Worm (Caenorhabditis elegans) whole organism, young adult: ENCODE measurements around the gene R11D1.10.
A peak's percentile ranks its signal among the peaks of the same experiment; 100 is the strongest.

Experiments
- F23B12.7 ChIP-seq: sonication (generic microtip); optimal IDR thresholded peaks from 2 replicates; lab custom pipeline; 2017; ENCODE audit warnings: missing genetic modification characterization, mild to moderate bottlenecking, missing compliant biosample characterization, antibody characterized with exemption, moderate library complexity; ENCODE audit not compliant: insufficient read depth
- F37B4.10 ChIP-seq: fragments of 200-800 bp; sonication (Bioruptor generic); IDR thresholded peaks from 2 replicates; pipeline ENCODE4 v1.3.6; 2022; ENCODE audit warnings: missing genetic modification characterization, missing compliant biosample characterization
- F52B5.7 ChIP-seq: sonication (generic microtip); optimal IDR thresholded peaks from 2 replicates; lab custom pipeline; 2016; ENCODE audit warnings: mild to moderate bottlenecking, missing genetic modification characterization, missing compliant biosample characterization
- Y95B8A.8 ChIP-seq: fragments of 200-800 bp; sonication (Bioruptor generic); IDR thresholded peaks from 2 replicates; pipeline ENCODE4 v1.3.6; 2022; ENCODE audit warnings: missing genetic modification reagents, missing genetic modification characterization, missing compliant biosample characterization
- aptf-2 ChIP-seq: fragments of 200-800 bp; sonication (Bioruptor generic); conservative IDR thresholded peaks from 2 replicates; pipeline ENCODE4 v1.3.6; 2022; ENCODE audit warnings: missing genetic modification reagents, missing genetic modification characterization, missing compliant biosample characterization
- attf-3 ChIP-seq: fragments of 200-800 bp; sonication (Bioruptor generic); conservative IDR thresholded peaks from 2 replicates; pipeline ENCODE4 v1.3.6; 2022; ENCODE audit warnings: missing genetic modification reagents, missing genetic modification characterization, missing compliant biosample characterization
- bed-2 ChIP-seq: fragments of 200-800 bp; sonication (Bioruptor generic); IDR thresholded peaks from 2 replicates; pipeline ENCODE4 v1.3.6; 2022; ENCODE audit warnings: missing genetic modification reagents, missing genetic modification characterization, missing compliant biosample characterization
- cebp-2 ChIP-seq: fragments of 200-800 bp; sonication (Bioruptor generic); IDR thresholded peaks from 2 replicates; pipeline ENCODE4 v1.3.6; 2022; ENCODE audit warnings: missing genetic modification characterization, missing compliant biosample characterization
- ceh-79 ChIP-seq: sonication (generic microtip); optimal IDR thresholded peaks from 2 replicates; lab custom pipeline; 2017; ENCODE audit warnings: mild to moderate bottlenecking, missing genetic modification characterization, missing compliant biosample characterization
- chd-7 ChIP-seq: sonication (generic microtip); optimal IDR thresholded peaks from 2 replicates; lab custom pipeline; 2016; ENCODE audit warnings: mild to moderate bottlenecking, missing genetic modification characterization, moderate library complexity, missing compliant biosample characterization
- dox-1 ChIP-seq: fragments of 200-800 bp; sonication (Bioruptor generic); IDR thresholded peaks from 2 replicates; pipeline ENCODE4 v1.3.6; 2022; ENCODE audit warnings: missing genetic modification reagents, missing genetic modification characterization, missing compliant biosample characterization
- egrh-3 ChIP-seq: fragments of 200-800 bp; sonication (Bioruptor generic); IDR thresholded peaks from 2 replicates; pipeline ENCODE4 v1.3.6; 2022; ENCODE audit warnings: missing genetic modification reagents, missing genetic modification characterization, missing compliant biosample characterization
- ets-4 ChIP-seq: fragments of 200-800 bp; sonication (Bioruptor generic); optimal IDR thresholded peaks from 2 replicates; lab custom pipeline; 2018; ENCODE audit warnings: mild to moderate bottlenecking, missing genetic modification characterization, missing compliant biosample characterization
- gei-17 ChIP-seq: fragments of 200-800 bp; sonication (Bioruptor generic); optimal IDR thresholded peaks from 2 replicates; lab custom pipeline; 2018; ENCODE audit warnings: mild to moderate bottlenecking, missing genetic modification characterization, missing compliant biosample characterization
- lin-26 ChIP-seq: fragments of 200-800 bp; sonication (Bioruptor generic); IDR thresholded peaks from 2 replicates; pipeline ENCODE4 v1.3.6; 2022; ENCODE audit warnings: missing genetic modification reagents, missing genetic modification characterization, missing compliant biosample characterization
- lin-54 ChIP-seq: fragments of 200-800 bp; sonication (Bioruptor generic); optimal IDR thresholded peaks from 2 replicates; lab custom pipeline; 2018; ENCODE audit warnings: mild to moderate bottlenecking, missing genetic modification characterization, missing compliant biosample characterization
- madf-10 ChIP-seq: sonication (generic microtip); optimal IDR thresholded peaks from 2 replicates; lab custom pipeline; 2016; ENCODE audit warnings: mild to moderate bottlenecking, missing genetic modification characterization, missing compliant biosample characterization
- madf-3 ChIP-seq: fragments of 200-800 bp; sonication (Bioruptor generic); IDR thresholded peaks from 2 replicates; pipeline ENCODE4 v1.3.6; 2022; ENCODE audit warnings: missing genetic modification reagents, missing genetic modification characterization, missing compliant biosample characterization
- nfyb-1 ChIP-seq: fragments of 200-800 bp; sonication (Bioruptor generic); IDR thresholded peaks from 2 replicates; pipeline ENCODE4 v1.3.6; 2022; ENCODE audit warnings: missing genetic modification reagents, missing genetic modification characterization, missing compliant biosample characterization
- nhr-80 ChIP-seq: sonication (generic microtip); optimal IDR thresholded peaks from 2 replicates; lab custom pipeline; 2016; ENCODE audit warnings: missing genetic modification characterization, missing compliant biosample characterization
- nhr-90 ChIP-seq: sonication (generic microtip); optimal IDR thresholded peaks from 2 replicates; lab custom pipeline; 2016; ENCODE audit warnings: missing genotype, mild to moderate bottlenecking, missing genetic modification characterization, missing compliant biosample characterization
- pha-4 ChIP-seq: fragments of 150-350 bp; sonication (generic microtip); optimal IDR thresholded peaks from 2 replicates; lab custom pipeline; 2014; ENCODE audit warnings: missing biosample characterization, missing genetic modification reagents, missing genetic modification characterization
- tbx-9 ChIP-seq: sonication (generic microtip); optimal IDR thresholded peaks from 2 replicates; lab custom pipeline; 2016; ENCODE audit warnings: borderline replicate concordance, missing genetic modification characterization, inconsistent platforms, missing compliant biosample characterization
- unc-130 ChIP-seq: sonication (generic microtip); optimal IDR thresholded peaks from 2 replicates; lab custom pipeline; 2016; ENCODE audit warnings: missing genetic modification reagents, missing genetic modification characterization, missing compliant biosample characterization
- zfh-2 ChIP-seq: fragments of 200-800 bp; sonication (Bioruptor generic); conservative IDR thresholded peaks from 2 replicates; pipeline ENCODE4 v1.3.6; 2022; ENCODE audit warnings: missing genetic modification reagents, missing genetic modification characterization, missing compliant biosample characterization

The R11D1.10 gene

DNA sequence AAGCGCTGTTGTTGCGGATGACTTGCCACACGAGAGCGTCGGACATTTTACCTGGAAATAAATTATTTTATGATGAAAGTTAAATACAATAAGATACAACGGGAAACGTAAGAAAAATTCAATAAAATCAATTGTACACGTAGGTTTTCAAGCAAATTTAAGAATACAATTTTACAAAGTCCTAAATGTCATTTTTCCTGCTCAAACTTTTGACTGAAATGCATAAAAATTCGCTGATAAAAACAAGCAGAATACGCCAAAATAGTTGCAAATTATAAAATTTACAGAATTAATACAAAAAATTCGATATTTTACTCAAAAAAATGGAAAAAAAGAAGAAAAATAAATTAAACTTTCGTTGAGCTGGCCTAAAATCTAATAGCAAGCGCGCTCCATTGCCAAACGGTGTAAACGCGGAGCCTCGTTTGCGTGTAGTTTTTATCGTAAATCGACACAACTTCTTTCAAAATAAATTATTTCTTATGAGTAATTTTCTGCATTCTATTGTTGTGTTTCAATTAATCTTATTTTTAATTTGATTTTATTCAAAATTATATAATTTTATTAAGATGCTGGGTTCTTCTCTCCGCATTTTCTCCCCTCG is 1.2 kb upstream of the R11D1.10 start, which contains the start of the genes rpl-28 and mrpl-49 (continued):
- TF ChIP-seq bed-2 (GFP tag; lab: Robert Waterston, UW) (no peak), gei-17 (GFP tag; lab: Kevin White, UChicago) (no peak), Y95B8A.8 (GFP tag; lab: Robert Waterston, UW) (no peak), egrh-3 (GFP tag; lab: Robert Waterston, UW) (no peak)

DNA sequence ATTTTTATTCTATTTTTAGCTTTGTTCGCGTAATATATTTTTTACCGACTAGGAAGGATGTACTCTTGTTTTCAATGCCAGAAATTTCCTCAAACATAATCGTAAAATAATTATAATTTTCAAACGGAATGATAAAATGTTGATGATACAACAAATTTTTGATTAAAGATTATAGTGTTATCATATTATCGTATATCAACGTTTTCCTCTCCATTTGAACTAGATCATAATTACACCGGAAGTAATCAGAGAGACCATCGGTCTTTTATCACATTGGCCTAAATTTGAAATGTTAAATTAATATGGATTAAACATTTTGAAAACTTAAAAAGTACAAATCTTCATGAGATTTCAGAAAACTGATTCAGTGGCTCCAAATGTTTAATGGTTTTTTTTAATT is 3.4 kb downstream of the R11D1.10 start:
- TF ChIP-seq nhr-80 (tag; lab: Kevin White, UChicago): peak; percentile 5
- no peak for TF ChIP-seq lin-54
- TF ChIP-seq, all 124 proteins: peak for 1

DNA sequence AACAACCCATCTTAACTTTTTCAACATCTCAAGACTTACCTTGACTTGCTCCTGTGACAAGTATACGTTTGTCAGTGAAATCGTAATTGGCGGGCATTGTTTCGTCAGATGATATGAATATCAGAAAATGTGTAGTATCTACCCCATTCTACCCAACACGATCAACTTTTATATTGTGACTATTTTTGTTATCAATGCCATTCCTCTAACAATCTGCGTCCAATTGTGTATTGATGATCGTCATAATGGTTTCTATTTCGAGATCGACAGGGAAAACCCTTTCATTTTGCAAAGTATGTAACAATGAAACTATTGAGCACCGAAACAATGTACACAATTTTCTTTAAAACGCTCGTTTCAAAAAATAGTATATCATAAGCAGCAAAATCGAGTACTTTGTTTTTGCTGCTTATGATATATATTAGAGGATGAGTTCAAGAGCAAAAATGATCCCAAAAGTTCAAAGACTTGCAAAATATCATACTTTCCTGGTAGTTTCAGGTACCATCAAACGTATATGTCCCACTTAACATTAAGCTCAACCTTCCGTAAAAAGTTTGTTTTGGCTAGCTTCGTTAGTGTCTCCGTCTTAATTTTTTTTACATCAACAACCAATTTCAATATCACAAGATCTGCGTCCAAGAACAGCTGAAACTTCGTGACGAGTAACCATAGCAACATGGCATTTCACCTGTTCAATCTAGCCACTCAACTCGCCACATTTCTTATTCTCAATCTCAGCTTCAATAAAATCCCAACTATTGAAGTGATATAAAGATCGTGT is 4.3 kb downstream of the R11D1.10 start, which contains the start of the genes dhs-21 and xbx-9:
Gene dhs-21 (minus strand): TSS at position 181 of the 784 bp plus-strand sequence.
Gene xbx-9 (plus strand): TSS at position 734 of the 784 bp plus-strand sequence.
- TF ChIP-seq zfh-2: no peak
- TF ChIP-seq nhr-80 (tag; lab: Kevin White, UChicago): peak; percentile 70
- TF ChIP-seq, all 124 proteins: peak for 1

DNA sequence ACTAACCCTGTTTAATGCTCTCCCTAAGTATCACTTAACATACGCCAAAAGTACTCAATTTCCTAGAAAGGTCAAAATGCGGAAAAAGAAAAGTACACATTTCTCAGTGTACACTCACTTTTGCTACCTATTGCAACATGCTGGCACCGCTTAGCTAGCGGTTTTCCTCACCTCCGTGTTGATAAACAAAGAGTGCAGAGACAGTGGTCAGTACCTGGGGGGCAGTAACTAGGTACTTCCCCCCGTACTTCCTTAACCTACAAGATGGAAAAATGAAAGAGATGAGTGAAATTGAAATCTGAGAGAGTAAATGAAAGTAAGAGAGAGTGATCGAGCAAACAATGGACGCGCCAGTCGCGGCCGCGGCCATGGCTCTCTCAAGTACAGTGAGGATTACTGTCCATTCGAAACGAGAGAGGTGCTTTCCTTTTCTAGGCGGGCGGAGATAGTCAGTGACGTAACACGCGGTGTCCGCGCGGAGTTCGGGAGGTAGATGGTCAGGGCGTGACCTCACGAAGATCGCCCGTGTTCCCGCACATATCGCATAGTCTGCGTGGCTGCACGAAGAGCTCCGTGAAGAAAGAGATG is 6.9 kb downstream of the R11D1.10 start, which contains the start of gene cky-1:
Gene cky-1 (plus strand): TSS at position 538 of the 588 bp plus-strand sequence.
- TF ChIP-seq dox-1 (GFP tag; lab: Robert Waterston, UW) (no peak), lin-26 (GFP tag; lab: Robert Waterston, UW) (no peak), madf-3 (GFP tag; lab: Robert Waterston, UW) (no peak), madf-10 (tag; lab: Kevin White, UChicago) (no peak), aptf-2 (no peak)
- TF ChIP-seq, all 124 proteins: peak for 0

DNA sequence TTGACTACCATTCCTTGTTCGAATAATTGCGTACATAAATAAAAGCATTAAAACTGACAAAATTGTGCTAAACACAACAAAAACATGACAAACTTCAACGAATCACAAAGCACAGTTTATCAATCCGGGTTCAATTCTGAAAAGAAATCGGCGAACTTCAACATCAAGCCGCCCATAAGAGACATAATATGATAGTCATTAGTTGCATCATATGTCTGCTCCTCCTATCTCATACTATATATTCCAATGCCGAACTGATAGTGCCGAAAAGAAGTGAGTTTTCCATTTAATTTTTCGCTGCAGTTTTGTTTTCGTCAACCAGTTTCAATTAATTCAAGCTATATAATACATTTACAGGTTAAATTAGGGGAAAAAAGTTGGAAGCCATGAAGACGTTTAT is 12.4 kb downstream of the R11D1.10 start, which contains the start of gene hrg-7:
Gene hrg-7 (plus strand): TSS at position 358 of the 400 bp plus-strand sequence.
- no peak for TF ChIP-seq F23B12.7
- peak; percentile 94 for TF ChIP-seq nhr-80 (tag; lab: Kevin White, UChicago)
- TF ChIP-seq tbx-9 (tag; lab: Kevin White, UChicago): no peak
- TF ChIP-seq, all 124 proteins: peak for 1

DNA sequence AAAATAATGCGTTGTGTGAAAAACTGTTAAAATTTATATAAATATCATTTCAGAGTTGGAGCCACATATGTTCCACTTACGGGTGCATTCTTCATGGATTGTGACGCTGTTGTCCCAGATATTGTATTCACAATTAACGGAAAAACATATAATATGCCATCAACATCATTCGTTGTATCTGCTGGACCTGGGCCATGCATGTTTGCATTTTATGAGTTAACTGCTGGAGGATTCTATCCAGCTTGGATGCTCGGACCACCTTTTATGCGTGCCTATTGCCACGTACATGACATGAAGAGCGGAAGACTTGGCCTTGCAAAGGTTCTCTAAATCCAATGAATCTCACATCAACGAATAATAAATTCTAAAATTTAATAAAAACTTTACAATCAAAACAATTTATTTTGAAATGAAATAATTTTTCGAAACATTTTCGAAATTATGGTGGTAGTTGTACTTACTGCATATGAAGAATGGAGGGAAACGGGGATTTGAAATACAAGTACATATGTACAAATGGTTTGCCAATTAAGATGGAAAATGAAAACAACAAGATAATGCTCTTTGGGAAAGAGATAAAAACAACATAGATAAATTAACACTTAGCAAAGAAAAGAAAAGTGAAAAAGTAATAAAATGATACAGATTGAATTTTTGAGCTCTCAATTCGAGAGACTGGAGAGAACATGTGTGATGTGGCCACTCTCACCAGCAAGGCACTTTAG is 14.6 kb downstream of the R11D1.10 start:
- TF ChIP-seq cebp-2: 0 out of 2 replicates have a peak, but pooled peaks have one; percentile 19
- TF ChIP-seq chd-7 (tag; lab: Kevin White, UChicago): peak; percentile 11
- 0 out of 2 replicates have a peak, but pooled peaks have one; percentile 17 for TF ChIP-seq nfyb-1
- no peak for TF ChIP-seq F37B4.10 (GFP tag; lab: Robert Waterston, UW)
- TF ChIP-seq unc-130 (GFP tag; lab: Kevin White, UChicago): no peak
- peak; percentile 55 for TF ChIP-seq F52B5.7 (tag; lab: Kevin White, UChicago)
- no peak for TF ChIP-seq attf-3 (GFP tag; lab: Robert Waterston, UW)
- peak; percentile 41 for TF ChIP-seq nhr-80 (tag; lab: Kevin White, UChicago)
- no peak for TF ChIP-seq ets-4
- TF ChIP-seq ceh-79 (tag; lab: Kevin White, UChicago): no peak
- no peak for TF ChIP-seq pha-4 (tag; lab: Kevin White, UChicago)
- TF ChIP-seq nhr-90: peak; percentile 38
